Worm (Caenorhabditis elegans): ENCODE measurements around the gene cey-4.
A peak's percentile ranks its signal among the peaks of the same experiment; 100 is the strongest.

Gene cey-4

DNA sequence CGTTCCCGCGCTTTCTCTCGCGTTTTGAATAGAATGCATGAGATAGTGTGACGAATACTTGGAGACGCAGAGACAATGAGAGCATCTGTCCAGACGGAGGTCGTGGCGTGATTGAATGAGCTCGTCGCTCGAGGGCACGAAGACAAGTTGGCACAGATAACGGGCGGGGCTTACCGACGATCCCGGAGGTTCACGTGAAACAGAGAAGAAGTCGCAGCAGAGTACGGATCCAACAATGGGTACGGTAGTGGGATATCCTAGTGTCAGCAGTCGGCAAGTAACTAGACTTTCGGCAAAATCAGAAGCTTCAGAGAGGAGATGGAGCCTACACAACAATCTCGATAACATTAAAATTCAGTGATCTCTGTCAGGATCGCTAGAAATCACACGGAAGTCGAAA lies 48.7 kb downstream of the cey-4 start:
- no peak for TF ChIP-seq ceh-13 (GFP tag; optimal IDR thresholded peaks at IDR 0.05)
- no peak for TF ChIP-seq ama-1 (optimal IDR thresholded peaks at IDR 0.05)
- TF ChIP-seq tbx-11 (GFP tag; IDR thresholded peaks at IDR 0.05) = no peak
- TF ChIP-seq flt-1 (GFP tag; IDR thresholded peaks at IDR 0.05) = no peak
- TF ChIP-seq B0310.2 (tag; optimal IDR thresholded peaks at IDR 0.05) = no peak
- no peak for TF ChIP-seq aly-1 (tag; optimal IDR thresholded peaks at IDR 0.05)
- no peak for TF ChIP-seq F13C5.2 (tag; optimal IDR thresholded peaks at IDR 0.05)
- no peak for TF ChIP-seq tbx-37 (GFP tag; conservative IDR thresholded peaks at IDR 0.05)
- TF ChIP-seq pes-1 (GFP tag; IDR thresholded peaks at IDR 0.05) = no peak
- no peak for TF ChIP-seq tra-4 (tag; optimal IDR thresholded peaks at IDR 0.05)
- TF ChIP-seq ets-7 (tag; optimal IDR thresholded peaks at IDR 0.05) = no peak
- TF ChIP-seq ceh-36 (tag; optimal IDR thresholded peaks at IDR 0.05) = no peak
- no peak for TF ChIP-seq scrt-1 (GFP tag; IDR thresholded peaks at IDR 0.05)
- TF ChIP-seq hmbx-1 (tag; optimal IDR thresholded peaks at IDR 0.05) = no peak
- no peak for TF ChIP-seq sea-1 (GFP tag; conservative IDR thresholded peaks at IDR 0.05)
- no peak for TF ChIP-seq hmg-4 (GFP tag; optimal IDR thresholded peaks at IDR 0.05)
- no peak for TF ChIP-seq hnd-1 (tag; optimal IDR thresholded peaks at IDR 0.05)

DNA sequence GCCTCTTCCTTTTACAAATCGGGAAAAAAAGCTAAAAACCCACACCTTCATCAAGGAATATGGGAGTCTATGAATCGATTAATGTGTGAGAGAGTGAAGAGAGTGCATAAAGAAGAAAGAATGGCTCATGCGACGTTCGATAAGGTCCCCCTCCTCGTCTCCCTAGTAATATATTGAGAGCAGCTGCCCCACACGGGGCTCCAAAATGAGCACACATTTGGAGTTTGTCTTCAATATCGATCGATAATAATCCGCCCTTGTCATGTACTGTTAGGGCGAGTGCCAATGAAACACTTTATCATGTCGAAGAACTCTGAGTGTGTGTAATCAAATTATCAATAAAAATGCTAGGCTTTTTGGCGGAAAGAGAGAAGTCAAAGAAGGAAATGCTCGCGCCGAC lies 49.2 kb downstream of the cey-4 start:
- TF ChIP-seq ets-7 (tag; optimal IDR thresholded peaks at IDR 0.05) (no peak), scrt-1 (GFP tag; IDR thresholded peaks at IDR 0.05) (no peak), F13C5.2 (tag; optimal IDR thresholded peaks at IDR 0.05) (no peak), B0310.2 (tag; optimal IDR thresholded peaks at IDR 0.05) (no peak), ceh-13 (GFP tag; optimal IDR thresholded peaks at IDR 0.05) (no peak), hmbx-1 (tag; optimal IDR thresholded peaks at IDR 0.05) (no peak)

DNA sequence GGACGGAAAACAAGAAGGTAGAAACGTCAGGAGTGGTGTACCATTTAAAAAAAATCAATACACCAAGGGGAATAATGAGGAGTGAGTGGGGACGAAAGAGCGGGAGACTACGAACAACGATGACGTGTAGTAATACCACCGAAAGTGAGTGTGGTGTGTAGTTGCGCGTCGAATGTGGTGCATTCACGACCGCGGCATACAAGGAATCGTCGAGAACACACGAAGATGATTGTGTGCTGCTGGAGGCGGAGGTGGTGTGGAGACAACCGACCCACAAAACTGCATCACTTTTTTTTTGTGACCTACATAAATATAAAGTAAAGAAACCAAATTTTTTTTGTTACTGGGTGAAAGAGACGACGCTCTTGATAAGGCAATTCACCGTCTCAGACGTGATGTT lies 50.1 kb downstream of the cey-4 start:
- TF ChIP-seq ceh-13 (GFP tag; optimal IDR thresholded peaks at IDR 0.05) (no peak), ama-1 (optimal IDR thresholded peaks at IDR 0.05) (no peak), hmg-4 (GFP tag; optimal IDR thresholded peaks at IDR 0.05) (peak; percentile 59)
